Fruit fly (Drosophila melanogaster): ENCODE results near the gene Sema5c.

Gene Sema5c

dm6 chr3L:12113589-12113988 is 32.0 kb upstream of the Sema5c start:
- TF ChIP-seq Rel (GFP tag; optimal IDR thresholded peaks at IDR 0.05): no peak
- TF ChIP-seq Rel (tag; optimal IDR thresholded peaks at IDR 0.05): no peak
- TF ChIP-seq foxo (GFP tag; optimal IDR thresholded peaks at IDR 0.05): no peak
- TF ChIP-seq Vsx2 (GFP tag; optimal IDR thresholded peaks at IDR 0.05; ENCODE audit: partially characterized antibody): no peak
- no peak for TF ChIP-seq CG9705 (GFP tag; optimal IDR thresholded peaks at IDR 0.05)
- TF ChIP-seq N (GFP tag; optimal IDR thresholded peaks at IDR 0.05): no peak
- no peak for TF ChIP-seq Myc (optimal IDR thresholded peaks at IDR 0.05)
- no peak for TF ChIP-seq Abd-B (GFP tag; optimal IDR thresholded peaks at IDR 0.05)
- no peak for TF ChIP-seq h (GFP tag; optimal IDR thresholded peaks at IDR 0.05)
- TF ChIP-seq fru (GFP tag; optimal IDR thresholded peaks at IDR 0.05): no peak
- TF ChIP-seq Jra (GFP tag; optimal IDR thresholded peaks at IDR 0.05): no peak
- TF ChIP-seq GATAd (GFP tag; optimal IDR thresholded peaks at IDR 0.05): no peak
- no peak for TF ChIP-seq dl (GFP tag; optimal IDR thresholded peaks at IDR 0.05; ENCODE audit: insufficient read depth in 1 of 2, partially characterized antibody in 2 of 2)
- no peak for TF ChIP-seq Hr83 (GFP tag; optimal IDR thresholded peaks at IDR 0.05; ENCODE audit: poor library complexity, severe bottlenecking)

- no peak for TF ChIP-seq Dif (GFP tag; optimal IDR thresholded peaks at IDR 0.05; ENCODE audit: partially characterized antibody)
- TF ChIP-seq Dfd (GFP tag; optimal IDR thresholded peaks at IDR 0.05): no peak
- TF ChIP-seq HLH106 (tag; optimal IDR thresholded peaks at IDR 0.05): no peak
- no peak for TF ChIP-seq brk (GFP tag; optimal IDR thresholded peaks at IDR 0.05)
- no peak for TF ChIP-seq N (GFP tag; optimal IDR thresholded peaks at IDR 0.05)
- no peak for TF ChIP-seq Hr83 (GFP tag; optimal IDR thresholded peaks at IDR 0.05; ENCODE audit: poor library complexity, severe bottlenecking)
- TF ChIP-seq lola (GFP tag; optimal IDR thresholded peaks at IDR 0.05): no peak
- no peak for TF ChIP-seq dmrt93B (GFP tag; optimal IDR thresholded peaks at IDR 0.05)
- no peak for TF ChIP-seq usp (GFP tag; optimal IDR thresholded peaks at IDR 0.05)
- no peak for TF ChIP-seq CrebA (GFP tag; optimal IDR thresholded peaks at IDR 0.05; ENCODE audit: borderline replicate concordance)
- no peak for TF ChIP-seq pan (optimal IDR thresholded peaks at IDR 0.05)
- TF ChIP-seq Myc (optimal IDR thresholded peaks at IDR 0.05): no peak
- no peak for TF ChIP-seq rgr (GFP tag; optimal IDR thresholded peaks at IDR 0.05)
- no peak for TF ChIP-seq sv (GFP tag; optimal IDR thresholded peaks at IDR 0.05)
- no peak for TF ChIP-seq dl (GFP tag; optimal IDR thresholded peaks at IDR 0.05; ENCODE audit: insufficient read depth in 1 of 2, partially characterized antibody in 2 of 2)
- no peak for TF ChIP-seq OdsH (GFP tag; optimal IDR thresholded peaks at IDR 0.05)
- no peak for TF ChIP-seq h (GFP tag; optimal IDR thresholded peaks at IDR 0.05)
- TF ChIP-seq br (GFP tag; optimal IDR thresholded peaks at IDR 0.05): no peak
Observed at dm6 chr3L:12112967-12113366, 31.3 kb upstream of the Sema5c start.

- TF ChIP-seq fru (GFP tag; optimal IDR thresholded peaks at IDR 0.05) (peak; percentile 67), dsf (GFP tag; optimal IDR thresholded peaks at IDR 0.05; ENCODE audit: borderline replicate concordance) (peak; percentile 18), Myc (optimal IDR thresholded peaks at IDR 0.05) (no peak), brk (GFP tag; optimal IDR thresholded peaks at IDR 0.05) (no peak), sage (GFP tag; optimal IDR thresholded peaks at IDR 0.05) (no peak), rgr (GFP tag; optimal IDR thresholded peaks at IDR 0.05) (peak; percentile 75), jim (GFP tag; optimal IDR thresholded peaks at IDR 0.05) (no peak), Hr78 (GFP tag; optimal IDR thresholded peaks at IDR 0.05) (no peak), tai (GFP tag; optimal IDR thresholded peaks at IDR 0.05) (no peak), OdsH (GFP tag; optimal IDR thresholded peaks at IDR 0.05) (peak; percentile 78), h (GFP tag; optimal IDR thresholded peaks at IDR 0.05) (peak; percentile 68), Vsx2 (GFP tag; optimal IDR thresholded peaks at IDR 0.05; ENCODE audit: partially characterized antibody) (peak; percentile 75), Dif (GFP tag; optimal IDR thresholded peaks at IDR 0.05; ENCODE audit: partially characterized antibody) (peak; percentile 48), ey (GFP tag; optimal IDR thresholded peaks at IDR 0.05) (peak; percentile 41), Rel (GFP tag; optimal IDR thresholded peaks at IDR 0.05) (no peak), Rel (tag; optimal IDR thresholded peaks at IDR 0.05) (peak; percentile 80), GATAd (GFP tag; optimal IDR thresholded peaks at IDR 0.05) (no peak), lola (GFP tag; optimal IDR thresholded peaks at IDR 0.05) (no peak), CG32264 (GFP tag; optimal IDR thresholded peaks at IDR 0.05) (no peak), dl (GFP tag; optimal IDR thresholded peaks at IDR 0.05; ENCODE audit: insufficient read depth in 1 of 2, partially characterized antibody in 2 of 2) (peak; percentile 18 to 43), Jra (GFP tag; optimal IDR thresholded peaks at IDR 0.05) (no peak), sv (GFP tag; optimal IDR thresholded peaks at IDR 0.05) (peak; percentile 36), Sp1 (GFP tag; optimal IDR thresholded peaks at IDR 0.05) (peak; percentile 93), CG9705 (GFP tag; optimal IDR thresholded peaks at IDR 0.05) (peak; percentile 20), foxo (GFP tag; optimal IDR thresholded peaks at IDR 0.05) (peak in 1 of 2 experiments; percentile 76), CrebA (GFP tag; optimal IDR thresholded peaks at IDR 0.05; ENCODE audit: borderline replicate concordance) (no peak), pan (optimal IDR thresholded peaks at IDR 0.05) (no peak), Dfd (GFP tag; optimal IDR thresholded peaks at IDR 0.05) (no peak), Hnf4 (GFP tag; optimal IDR thresholded peaks at IDR 0.05) (peak; percentile 57), HLH106 (tag; optimal IDR thresholded peaks at IDR 0.05) (peak; percentile 88), N (GFP tag; optimal IDR thresholded peaks at IDR 0.05) (no peak), dmrt93B (GFP tag; optimal IDR thresholded peaks at IDR 0.05) (peak; percentile 62), Mio (GFP tag; optimal IDR thresholded peaks at IDR 0.05) (no peak), usp (GFP tag; optimal IDR thresholded peaks at IDR 0.05) (no peak), psq (GFP tag; optimal IDR thresholded peaks at IDR 0.05) (peak; percentile 99), Abd-B (GFP tag; optimal IDR thresholded peaks at IDR 0.05) (no peak), woc (GFP tag; optimal IDR thresholded peaks at IDR 0.05) (peak; percentile 2), Hr83 (GFP tag; optimal IDR thresholded peaks at IDR 0.05; ENCODE audit: poor library complexity, severe bottlenecking) (no peak), br (GFP tag; optimal IDR thresholded peaks at IDR 0.05) (peak; percentile 56)
Observed at dm6 chr3L:12111081-12111958, 29.7 kb upstream of the Sema5c start.
